Fruit fly (Drosophila melanogaster): Measurements from ENCODE around the gene Mgat2.

- TF ChIP-seq peb (GFP tag; IDR thresholded peaks at IDR 0.05): no peak
- no peak for TF ChIP-seq Oaz (GFP tag; IDR thresholded peaks at IDR 0.05)
- TF ChIP-seq BtbVII (GFP tag; optimal IDR thresholded peaks at IDR 0.05): peak; percentile 11
- TF ChIP-seq CG13296 (GFP tag; optimal IDR thresholded peaks at IDR 0.05): no peak
- no peak for TF ChIP-seq h (optimal IDR thresholded peaks at IDR 0.05)
- no peak for TF ChIP-seq unc-4 (GFP tag; IDR thresholded peaks at IDR 0.05; ENCODE audit: partially characterized antibody)
Measured at dm6 chr3R:29978595-29978994, 43.4 kb downstream of the Mgat2 start.

Data from whole organism, embryonic.